Fruit fly (Drosophila melanogaster) whole organism, embryonic: Measurements from ENCODE around the gene CoRest.
A peak's percentile ranks its signal among the peaks of the same experiment; 100 is the strongest.

Experiments used
- Adf1 ChIP-seq: fragments of 200-800 bp; sonication (Bioruptor generic); IDR thresholded peaks from 2 replicates; pipeline ENCODE4 v1.3.6; 2022; ENCODE audit warnings: missing biosample characterization, missing genetic modification characterization
- Antp ChIP-seq: fragments of 200-800 bp; sonication (Bioruptor generic); optimal IDR thresholded peaks from 3 replicates; lab custom pipeline; 2016; ENCODE audit warnings: missing biosample characterization, missing genetic modification characterization
- CG10431 ChIP-seq: fragments of 200-800 bp; sonication (Bioruptor generic); optimal IDR thresholded peaks from 3 replicates; lab custom pipeline; 2018; ENCODE audit warnings: missing biosample characterization, mild to moderate bottlenecking, missing genetic modification characterization
- CG11093 ChIP-seq: fragments of 200-800 bp; sonication (Bioruptor generic); IDR thresholded peaks from 3 replicates; pipeline ENCODE4 v1.3.6; 2022; ENCODE audit warnings: missing biosample characterization, missing genetic modification characterization
- CG12236 ChIP-seq: fragments of 200-800 bp; sonication (Bioruptor generic); optimal IDR thresholded peaks from 2 replicates; lab custom pipeline; 2016; ENCODE audit warnings: missing biosample characterization, missing genetic modification characterization
- CG14441 ChIP-seq: fragments of 200-800 bp; sonication (Bioruptor generic); IDR thresholded peaks from 2 replicates; pipeline ENCODE4 v1.3.6; 2022; ENCODE audit warnings: missing biosample characterization, missing genetic modification characterization
- CG16813 ChIP-seq: fragments of 200-800 bp; sonication (Bioruptor generic); IDR thresholded peaks from 3 replicates; pipeline ENCODE4 v1.3.6; 2022; ENCODE audit warnings: missing biosample characterization, missing genetic modification characterization; ENCODE audit not compliant: partially characterized antibody
- CG17359 ChIP-seq: fragments of 200-800 bp; sonication (Bioruptor generic); optimal IDR thresholded peaks from 3 replicates; lab custom pipeline; 2018; ENCODE audit warnings: missing biosample characterization, mild to moderate bottlenecking, missing genetic modification characterization, moderate library complexity
- CG18764 ChIP-seq: fragments of 200-800 bp; sonication (Bioruptor generic); optimal IDR thresholded peaks from 3 replicates; lab custom pipeline; 2016; ENCODE audit warnings: missing biosample characterization, missing genetic modification characterization
- CG2202 ChIP-seq: fragments of 200-800 bp; sonication (Bioruptor generic); optimal IDR thresholded peaks from 2 replicates; lab custom pipeline; 2018; ENCODE audit warnings: missing biosample characterization, mild to moderate bottlenecking, missing genetic modification characterization
- CG30431 ChIP-seq: fragments of 200-800 bp; sonication (Bioruptor generic); optimal IDR thresholded peaks from 2 replicates; lab custom pipeline; 2017; ENCODE audit warnings: missing biosample characterization, missing genetic modification characterization
- CG32532 ChIP-seq: fragments of 200-800 bp; sonication (Bioruptor generic); IDR thresholded peaks from 2 replicates; pipeline ENCODE4 v1.3.6; 2022; ENCODE audit warnings: missing biosample characterization, missing genetic modification characterization
- CG34422 ChIP-seq: fragments of 200-800 bp; sonication (Bioruptor generic); IDR thresholded peaks from 3 replicates; pipeline ENCODE4 v1.3.6; 2022; ENCODE audit warnings: missing biosample characterization, missing genetic modification characterization
- CG4820 ChIP-seq: fragments of 200-800 bp; sonication (Bioruptor generic); optimal IDR thresholded peaks from 3 replicates; lab custom pipeline; 2016; ENCODE audit warnings: missing biosample characterization, missing genetic modification characterization
- CG6254 ChIP-seq: fragments of 200-800 bp; sonication (Bioruptor generic); optimal IDR thresholded peaks from 3 replicates; lab custom pipeline; 2017; ENCODE audit warnings: mild to moderate bottlenecking, missing biosample characterization, missing genetic modification reagents, missing genetic modification characterization
- CG8359 ChIP-seq: fragments of 200-800 bp; sonication (Bioruptor generic); optimal IDR thresholded peaks from 2 replicates; lab custom pipeline; 2017; ENCODE audit warnings: missing biosample characterization, mild to moderate bottlenecking, missing genetic modification characterization, borderline replicate concordance
- CG8924 ChIP-seq: fragments of 200-800 bp; optimal IDR thresholded peaks from 3 replicates; lab custom pipeline; 2019; ENCODE audit warnings: missing biosample characterization, mild to moderate bottlenecking, missing genetic modification characterization, moderate library complexity
- D ChIP-seq, 2 experiments: fragments of 200-800 bp in 1 of 2; fragments of >200 bp in 1 of 2; sonication (Bioruptor generic) in 1 of 2; optimal IDR thresholded peaks; 2 replicates in 1 of 2; 3 replicates in 1 of 2; lab custom pipeline; 2017; ENCODE audit warnings: mild to moderate bottlenecking in 1 of 2, missing biosample characterization in 1 of 2, missing genetic modification characterization in 1 of 2, missing genetic modification reagents in 1 of 2
- E2f2 ChIP-seq: fragments of 200-800 bp; sonication (Bioruptor generic); IDR thresholded peaks from 2 replicates; pipeline ENCODE4 v1.3.6; 2022; ENCODE audit warnings: missing biosample characterization, missing genetic modification characterization
- HLH54F ChIP-seq: fragments of 200-800 bp; sonication (Bioruptor generic); optimal IDR thresholded peaks from 3 replicates; lab custom pipeline; 2016; ENCODE audit warnings: missing biosample characterization, missing genetic modification characterization
- Hsf ChIP-seq: fragments of 200-800 bp; sonication (Bioruptor generic); optimal IDR thresholded peaks from 3 replicates; lab custom pipeline; 2016; ENCODE audit warnings: missing biosample characterization, missing genetic modification characterization
- Mrtf ChIP-seq: fragments of 200-800 bp; sonication (Bioruptor generic); IDR thresholded peaks from 3 replicates; pipeline ENCODE4 v1.3.6; 2022; ENCODE audit warnings: missing biosample characterization, missing genetic modification characterization
- Nf-YB ChIP-seq: fragments of 200-800 bp; sonication (Bioruptor generic); optimal IDR thresholded peaks from 3 replicates; lab custom pipeline; 2019; ENCODE audit warnings: missing biosample characterization, mild to moderate bottlenecking, missing genetic modification characterization, moderate library complexity
- PHDP ChIP-seq: fragments of 200-800 bp; sonication (Bioruptor generic); optimal IDR thresholded peaks from 3 replicates; lab custom pipeline; 2018; ENCODE audit warnings: missing biosample characterization, mild to moderate bottlenecking, missing genetic modification characterization, moderate library complexity
- Poxn ChIP-seq: fragments of 200-800 bp; sonication (Bioruptor generic); IDR thresholded peaks from 2 replicates; pipeline ENCODE4 v1.3.6; 2022; ENCODE audit warnings: missing biosample characterization, missing genetic modification characterization
- Rx ChIP-seq: fragments of 200-800 bp; sonication (Bioruptor generic); IDR thresholded peaks from 2 replicates; pipeline ENCODE4 v1.3.6; 2022; ENCODE audit warnings: missing biosample characterization, missing genetic modification characterization
- Ssrp ChIP-seq: fragments of 200-800 bp; sonication (Bioruptor generic); optimal IDR thresholded peaks from 2 replicates; lab custom pipeline; 2018; ENCODE audit warnings: missing biosample characterization, mild to moderate bottlenecking, missing genetic modification characterization, moderate library complexity
- TFAM ChIP-seq: fragments of 200-800 bp; sonication (Bioruptor generic); optimal IDR thresholded peaks from 2 replicates; lab custom pipeline; 2017; ENCODE audit warnings: missing biosample characterization, missing genetic modification characterization, inconsistent platforms
- amos ChIP-seq: fragments of 200-800 bp; sonication (Bioruptor generic); IDR thresholded peaks from 2 replicates; pipeline ENCODE4 v1.3.6; 2022; ENCODE audit warnings: missing biosample characterization, missing genetic modification characterization; ENCODE audit not compliant: partially characterized antibody
- az2 ChIP-seq: fragments of 200-800 bp; sonication (Bioruptor generic); optimal IDR thresholded peaks from 3 replicates; lab custom pipeline; 2016; ENCODE audit warnings: missing biosample characterization, missing genetic modification characterization
- bbx ChIP-seq: fragments of 200-800 bp; sonication (Bioruptor generic); IDR thresholded peaks from 2 replicates; pipeline ENCODE4 v1.3.6; 2022; ENCODE audit warnings: missing biosample characterization, missing genetic modification characterization; ENCODE audit not compliant: partially characterized antibody
- bsh ChIP-seq, 2 experiments: fragments of 200-800 bp; sonication (Bioruptor generic); optimal IDR thresholded peaks; 2 replicates each; lab custom pipeline; 2017 to 2018; ENCODE audit warnings: mild to moderate bottlenecking in 2 of 2, missing biosample characterization in 2 of 2, missing genetic modification characterization in 2 of 2, moderate library complexity in 1 of 2
- cad ChIP-seq: fragments of >200 bp; optimal IDR thresholded peaks from 2 replicates; lab custom pipeline; 2017; ENCODE audit warnings: missing biosample characterization, missing genetic modification characterization
- chn ChIP-seq: fragments of 200-800 bp; sonication (Bioruptor generic); optimal IDR thresholded peaks from 2 replicates; lab custom pipeline; 2016; ENCODE audit warnings: missing biosample characterization, missing genetic modification characterization
- danr ChIP-seq: fragments of 200-800 bp; sonication (Bioruptor generic); IDR thresholded peaks from 2 replicates; pipeline ENCODE4 v1.3.6; 2022; ENCODE audit warnings: missing biosample characterization, missing genetic modification characterization
- dm ChIP-seq: fragments of 200-800 bp; sonication (Bioruptor generic); optimal IDR thresholded peaks from 3 replicates; lab custom pipeline; 2016; ENCODE audit warnings: missing biosample characterization, missing genetic modification characterization
- en ChIP-seq: fragments of 200-800 bp; sonication (Bioruptor generic); optimal IDR thresholded peaks from 2 replicates; lab custom pipeline; 2016; ENCODE audit warnings: missing biosample characterization, missing genetic modification characterization
- fru ChIP-seq: fragments of >200 bp; optimal IDR thresholded peaks from 2 replicates; lab custom pipeline; 2017
- fu2 ChIP-seq: fragments of 200-800 bp; sonication (Bioruptor generic); optimal IDR thresholded peaks from 2 replicates; lab custom pipeline; 2016; ENCODE audit warnings: missing biosample characterization, missing genetic modification characterization
- insv ChIP-seq, 2 experiments: fragments of 200-800 bp; sonication (Bioruptor generic); optimal IDR thresholded peaks; 3 replicates each; lab custom pipeline; 2016 to 2018; ENCODE audit warnings: missing biosample characterization in 2 of 2, missing genetic modification characterization in 2 of 2
- kay ChIP-seq: fragments of 200-800 bp; sonication (Bioruptor generic); optimal IDR thresholded peaks from 2 replicates; lab custom pipeline; 2016; ENCODE audit warnings: missing biosample characterization, missing genetic modification characterization
- lilli ChIP-seq: fragments of 200-800 bp; sonication (Bioruptor generic); optimal IDR thresholded peaks from 3 replicates; lab custom pipeline; 2016; ENCODE audit warnings: missing biosample characterization, missing genetic modification characterization
- peb ChIP-seq: fragments of 200-800 bp; sonication (Bioruptor generic); IDR thresholded peaks from 2 replicates; pipeline ENCODE4 v1.3.6; 2022; ENCODE audit warnings: missing biosample characterization, missing genetic modification characterization
- slp2 ChIP-seq: fragments of 200-800 bp; sonication (Bioruptor generic); optimal IDR thresholded peaks from 2 replicates; lab custom pipeline; 2016; ENCODE audit warnings: missing biosample characterization, missing genetic modification characterization
- sug ChIP-seq: fragments of 200-800 bp; optimal IDR thresholded peaks from 2 replicates; lab custom pipeline; 2019; ENCODE audit warnings: missing biosample characterization, mild to moderate bottlenecking, missing genetic modification characterization, moderate library complexity
- tgo ChIP-seq: fragments of 200-800 bp; sonication (Bioruptor generic); IDR thresholded peaks from 3 replicates; pipeline ENCODE4 v1.3.6; 2022; ENCODE audit warnings: missing biosample characterization, missing genetic modification characterization
- trem ChIP-seq: fragments of 200-800 bp; optimal IDR thresholded peaks from 3 replicates; lab custom pipeline; 2019; ENCODE audit warnings: missing biosample characterization, mild to moderate bottlenecking, missing genetic modification characterization, moderate library complexity
- tx ChIP-seq: fragments of 200-800 bp; sonication (Bioruptor generic); optimal IDR thresholded peaks from 2 replicates; lab custom pipeline; 2016; ENCODE audit warnings: missing biosample characterization, missing genetic modification characterization
- unc-4 ChIP-seq: fragments of 200-800 bp; sonication (Bioruptor generic); IDR thresholded peaks from 2 replicates; pipeline ENCODE4 v1.3.6; 2022; ENCODE audit warnings: missing biosample characterization, missing genetic modification characterization; ENCODE audit not compliant: partially characterized antibody
- wor ChIP-seq: fragments of 200-800 bp; sonication (Bioruptor generic); IDR thresholded peaks from 2 replicates; pipeline ENCODE4 v1.3.6; 2022; ENCODE audit warnings: missing biosample characterization, missing genetic modification characterization

Gene CoRest

dm6 chrX:19565714-19566316 is 44.1 kb downstream of the CoRest start, which contains the start of the genes Grip84 and car (continued):
- no peak for TF ChIP-seq unc-4 (GFP tag; lab: Robert Waterston, UW)
- TF ChIP-seq amos, result no peak
- TF ChIP-seq CG8359, result no peak
- no peak; the same call in 1 of the 2 replicates for TF ChIP-seq E2f2 (GFP tag; lab: Robert Waterston, UW)
- TF ChIP-seq fru (lab: Kevin White, UChicago), result no peak
- no peak for TF ChIP-seq D (optimal IDR thresholded peaks at IDR 0.05; lab: Kevin White, UChicago)
- no peak for TF ChIP-seq D (GFP tag; optimal IDR thresholded peaks at IDR 0.05; lab: Kevin White, UChicago)
- peak; percentile 20 for TF ChIP-seq chn (GFP tag; lab: Kevin White, UChicago)
- peak; percentile 79 for TF ChIP-seq Ssrp (tag; lab: Kevin White, UChicago)
- no peak for TF ChIP-seq TFAM (GFP tag; lab: Kevin White, UChicago)
- TF ChIP-seq CG17359 (tag; lab: Kevin White, UChicago), result no peak
- no peak for TF ChIP-seq CG10431 (GFP tag; lab: Kevin White, UChicago)
- TF ChIP-seq trem (tag; lab: Kevin White, UChicago), result peak; percentile 60
- no peak for TF ChIP-seq CG6254 (GFP tag; lab: Kevin White, UChicago)
- peak; percentile 63; the same call in 2 of the 3 replicates for TF ChIP-seq CG11093
- peak; percentile 67 for TF ChIP-seq CG14441
- no peak for TF ChIP-seq danr (GFP tag; lab: Robert Waterston, UW)
- TF ChIP-seq bbx, result 0 out of 2 replicates have a peak, but pooled peaks have one; percentile 23
- TF ChIP-seq Nf-YB (GFP tag; lab: Kevin White, UChicago), result peak; percentile 6
- TF ChIP-seq CG32532 (GFP tag; lab: Robert Waterston, UW), result peak; percentile 93
- TF ChIP-seq az2, result peak; percentile 69
- TF ChIP-seq Rx, result no peak
- TF ChIP-seq peb (GFP tag; lab: Robert Waterston, UW), result peak; percentile 11; the same call in 1 of the 2 replicates
- no peak for TF ChIP-seq tx (GFP tag; lab: Kevin White, UChicago)
- TF ChIP-seq Mrtf (GFP tag; lab: Robert Waterston, UW), result 0 out of 3 replicates have a peak, but pooled peaks have one; percentile 48
- TF ChIP-seq CG8924 (tag; lab: Kevin White, UChicago), result peak; percentile 76
- peak; percentile 50 for TF ChIP-seq CG4820 (GFP tag; lab: Kevin White, UChicago)
- 0 out of 2 replicates have a peak, but pooled peaks have one; percentile 22 for TF ChIP-seq Poxn (GFP tag; lab: Robert Waterston, UW)
- TF ChIP-seq fu2, result no peak
- TF ChIP-seq lilli (GFP tag; lab: Kevin White, UChicago), result peak; percentile 86
- peak; percentile 73 for TF ChIP-seq tgo
- peak; percentile 44 for TF ChIP-seq Antp
- TF ChIP-seq insv (GFP tag; optimal IDR thresholded peaks at IDR 0.05; lab: Kevin White, UChicago), result peak in 1 of 2 experiments; percentile 36
- no peak for TF ChIP-seq slp2 (GFP tag; lab: Kevin White, UChicago)
- no peak for TF ChIP-seq cad
- peak; percentile 48 for TF ChIP-seq dm
- peak; percentile 31 for TF ChIP-seq CG12236 (GFP tag; lab: Kevin White, UChicago)
- peak; percentile 8 for TF ChIP-seq CG2202 (tag; lab: Kevin White, UChicago)
- peak; percentile 79 for TF ChIP-seq sug (tag; lab: Kevin White, UChicago)
- TF ChIP-seq Hsf (GFP tag; lab: Kevin White, UChicago), result peak; percentile 78
- TF ChIP-seq Adf1 (GFP tag; lab: Robert Waterston, UW), result peak; percentile 20; the same call in 1 of the 2 replicates
- TF ChIP-seq PHDP (tag; lab: Kevin White, UChicago), result no peak
- peak; percentile 29 for TF ChIP-seq CG18764
- TF ChIP-seq kay (GFP tag; lab: Kevin White, UChicago), result peak; percentile 26
- TF ChIP-seq en (GFP tag; lab: Kevin White, UChicago), result no peak
- peak; percentile 56 for TF ChIP-seq CG30431 (GFP tag; lab: Kevin White, UChicago)
- 0 out of 2 replicates have a peak, but pooled peaks have one; percentile 16 for TF ChIP-seq wor (GFP tag; lab: Robert Waterston, UW)
- TF ChIP-seq CG16813 (GFP tag; lab: Robert Waterston, UW), result no peak
- TF ChIP-seq bsh (GFP tag; optimal IDR thresholded peaks at IDR 0.05; lab: Kevin White, UChicago), result peak in 1 of 2 experiments; percentile 60
- TF ChIP-seq CG34422 (GFP tag; lab: Robert Waterston, UW), result peak; percentile 43; the same call in 1 of the 3 replicates
- peak; percentile 55 for TF ChIP-seq HLH54F (GFP tag; lab: Kevin White, UChicago)
